Fruit fly (Drosophila melanogaster): ENCODE data around the gene Prosbeta3.

Prosbeta3 gene

DNA sequence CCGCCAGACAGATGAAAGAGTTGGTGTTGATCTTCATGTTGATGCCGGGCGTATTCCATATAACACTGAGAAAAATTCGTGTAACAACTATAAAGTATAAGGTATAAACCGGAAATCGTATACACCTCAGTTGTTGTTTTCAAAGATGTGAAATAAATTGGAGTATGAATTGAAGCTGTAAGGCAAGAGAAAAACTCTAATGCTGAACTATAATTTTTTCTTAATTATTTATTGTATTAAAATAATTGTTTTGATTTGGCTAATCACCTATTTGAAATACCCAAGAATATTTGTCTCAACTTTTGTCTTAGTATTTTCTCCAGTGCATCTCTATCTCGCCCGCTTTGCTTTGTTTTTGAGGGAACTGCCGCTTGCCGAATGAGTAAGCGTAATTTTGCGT, 45.7 kb downstream of the Prosbeta3 start (continued):
- TF ChIP-seq Nf-YA (GFP tag; IDR thresholded peaks at IDR 0.05) = peak; percentile 31; the same call in 1 of the 2 replicates
- no peak for TF ChIP-seq CG9609 (GFP tag; optimal IDR thresholded peaks at IDR 0.05)
- TF ChIP-seq CG1024 (GFP tag; IDR thresholded peaks at IDR 0.05) = no peak
- TF ChIP-seq CG17361 (GFP tag; IDR thresholded peaks at IDR 0.05) = peak; percentile 77
- no peak for TF ChIP-seq CG9932 (GFP tag; IDR thresholded peaks at IDR 0.05)
- peak; percentile 18 for TF ChIP-seq CG6813 (GFP tag; optimal IDR thresholded peaks at IDR 0.05)
- peak; percentile 51 for TF ChIP-seq bcd (GFP tag; optimal IDR thresholded peaks at IDR 0.05)
- TF ChIP-seq CG13894 (tag; optimal IDR thresholded peaks at IDR 0.05) = no peak
- TF ChIP-seq CHES-1-like (GFP tag; optimal IDR thresholded peaks at IDR 0.05) = no peak
- TF ChIP-seq CG2202 (tag; optimal IDR thresholded peaks at IDR 0.05) = no peak
- TF ChIP-seq seq (GFP tag; IDR thresholded peaks at IDR 0.05) = peak; percentile 48; the same call in 1 of the 2 replicates
- no peak for TF ChIP-seq CG17912 (GFP tag; optimal IDR thresholded peaks at IDR 0.05)
- TF ChIP-seq grn (GFP tag; optimal IDR thresholded peaks at IDR 0.05) = no peak
- TF ChIP-seq CG3726 (GFP tag; IDR thresholded peaks at IDR 0.05) = no peak
- TF ChIP-seq Dip3 (GFP tag; optimal IDR thresholded peaks at IDR 0.05) = no peak
- peak; percentile 48 for TF ChIP-seq CG7556 (GFP tag; optimal IDR thresholded peaks at IDR 0.05)
- TF ChIP-seq CG11695 (GFP tag; IDR thresholded peaks at IDR 0.05) = 0 out of 3 replicates have a peak, but pooled peaks have one; percentile 60
- TF ChIP-seq emc (GFP tag; optimal IDR thresholded peaks at IDR 0.05) = no peak
- no peak for TF ChIP-seq CG7745 (tag; optimal IDR thresholded peaks at IDR 0.05)
- peak in 1 of 2 experiments; percentile 67 for TF ChIP-seq Eip74EF (GFP tag; optimal IDR thresholded peaks at IDR 0.05)
- TF ChIP-seq CrebB (tag; optimal IDR thresholded peaks at IDR 0.05) = no peak
- peak; percentile 30 for TF ChIP-seq CG12942 (GFP tag; optimal IDR thresholded peaks at IDR 0.05)
- peak; percentile 74 for TF ChIP-seq CG7839 (tag; optimal IDR thresholded peaks at IDR 0.05)
- TF ChIP-seq sisA (GFP tag; IDR thresholded peaks at IDR 0.05) = peak; percentile 54
- no peak for TF ChIP-seq HLH4C (GFP tag; IDR thresholded peaks at IDR 0.05; ENCODE audit: partially characterized antibody)
- no peak for TF ChIP-seq lbe (GFP tag; optimal IDR thresholded peaks at IDR 0.05)
- peak; percentile 28 for TF ChIP-seq CG11723 (GFP tag; optimal IDR thresholded peaks at IDR 0.05)
- TF ChIP-seq CG6791 (GFP tag; IDR thresholded peaks at IDR 0.05; ENCODE audit: partially characterized antibody) = no peak
- peak; percentile 39 for TF ChIP-seq CG13296 (GFP tag; optimal IDR thresholded peaks at IDR 0.05)
- peak; percentile 86 for TF ChIP-seq CG11504 (tag; optimal IDR thresholded peaks at IDR 0.05)
- TF ChIP-seq Fer2 (tag; optimal IDR thresholded peaks at IDR 0.05) = no peak
- no peak for TF ChIP-seq pum (GFP tag; optimal IDR thresholded peaks at IDR 0.05)
- 0 out of 2 replicates have a peak, but pooled peaks have one; percentile 16 for TF ChIP-seq ro (GFP tag; IDR thresholded peaks at IDR 0.05)
- TF ChIP-seq Mrtf (GFP tag; IDR thresholded peaks at IDR 0.05) = no peak
- TF ChIP-seq CG11696 (GFP tag; IDR thresholded peaks at IDR 0.05) = no peak
- TF ChIP-seq Abd-B (GFP tag; optimal IDR thresholded peaks at IDR 0.05) = peak; percentile 50
- no peak for TF ChIP-seq jing (GFP tag; optimal IDR thresholded peaks at IDR 0.05)
- TF ChIP-seq Ravus (GFP tag; IDR thresholded peaks at IDR 0.05) = no peak
- TF ChIP-seq dysf (GFP tag; IDR thresholded peaks at IDR 0.05) = peak; percentile 72
- TF ChIP-seq Bgb (GFP tag; IDR thresholded peaks at IDR 0.05; ENCODE audit: partially characterized antibody) = no peak
- TF ChIP-seq peb (GFP tag; IDR thresholded peaks at IDR 0.05) = 0 out of 2 replicates have a peak, but pooled peaks have one; percentile 30
- peak; percentile 87 for TF ChIP-seq dmrt99B (tag; optimal IDR thresholded peaks at IDR 0.05)
- TF ChIP-seq hkb (optimal IDR thresholded peaks at IDR 0.05) = no peak
- TF ChIP-seq hkb (GFP tag; IDR thresholded peaks at IDR 0.05) = peak; percentile 58
- TF ChIP-seq knrl (GFP tag; IDR thresholded peaks at IDR 0.05; ENCODE audit: partially characterized antibody) = no peak
- TF ChIP-seq Asciz (GFP tag; optimal IDR thresholded peaks at IDR 0.05) = peak; percentile 68
- TF ChIP-seq dmrt11E (tag; optimal IDR thresholded peaks at IDR 0.05) = peak; percentile 57
- no peak for TF ChIP-seq Camta (GFP tag; optimal IDR thresholded peaks at IDR 0.05)
- TF ChIP-seq CG5180 (GFP tag; optimal IDR thresholded peaks at IDR 0.05) = peak; percentile 57
- TF ChIP-seq CG7372 (GFP tag; IDR thresholded peaks at IDR 0.05) = no peak
- no peak for TF ChIP-seq CG43689 (GFP tag; IDR thresholded peaks at IDR 0.05)

Measured in whole organism, embryonic.